Fruit fly (Drosophila melanogaster) whole organism, prepupa: ENCODE results near the gene Nse1.

Source experiments
- CG10669 ChIP-seq: fragments of 200-800 bp; sonication (Bioruptor generic); optimal IDR thresholded peaks from 3 replicates; lab custom pipeline; 2018; ENCODE audit warnings: missing biosample characterization, mild to moderate bottlenecking, missing genetic modification characterization, moderate library complexity
- CG11902 ChIP-seq: fragments of 200-800 bp; sonication (Bioruptor generic); optimal IDR thresholded peaks from 3 replicates; lab custom pipeline; 2016; ENCODE audit warnings: missing biosample characterization, missing genetic modification characterization
- CG15336 ChIP-seq: fragments of 200-800 bp; sonication (Bioruptor generic); IDR thresholded peaks from 2 replicates; pipeline ENCODE4 v1.3.6; 2022; ENCODE audit warnings: missing biosample characterization, missing genetic modification characterization
- CG1621 ChIP-seq: fragments of 200-800 bp; sonication (Bioruptor generic); optimal IDR thresholded peaks from 3 replicates; lab custom pipeline; 2018; ENCODE audit warnings: missing biosample characterization, mild to moderate bottlenecking, missing genetic modification characterization
- CG16779 ChIP-seq: fragments of 200-800 bp; sonication (Bioruptor generic); optimal IDR thresholded peaks from 3 replicates; lab custom pipeline; 2017; ENCODE audit warnings: missing biosample characterization, mild to moderate bottlenecking, missing genetic modification characterization
- CG3032 ChIP-seq: fragments of 200-800 bp; optimal IDR thresholded peaks from 2 replicates; lab custom pipeline; 2019; ENCODE audit warnings: missing biosample characterization, mild to moderate bottlenecking, missing genetic modification characterization, moderate library complexity
- CG31627 ChIP-seq: fragments of 200-800 bp; sonication (Bioruptor generic); optimal IDR thresholded peaks from 3 replicates; lab custom pipeline; 2016; ENCODE audit warnings: missing biosample characterization, missing genetic modification characterization
- CG3919 ChIP-seq: fragments of 200-800 bp; sonication (Bioruptor generic); optimal IDR thresholded peaks from 3 replicates; lab custom pipeline; 2016; ENCODE audit warnings: missing biosample characterization, missing genetic modification characterization
- CG4318 ChIP-seq: fragments of 200-800 bp; sonication (Bioruptor generic); optimal IDR thresholded peaks from 3 replicates; lab custom pipeline; 2017; ENCODE audit warnings: missing biosample characterization, mild to moderate bottlenecking, missing genetic modification characterization
- CG6163 ChIP-seq: fragments of 200-800 bp; sonication (Bioruptor generic); IDR thresholded peaks from 3 replicates; pipeline ENCODE4 v1.3.6; 2022; ENCODE audit warnings: missing biosample characterization, missing genetic modification characterization
- CG6276 ChIP-seq: fragments of 200-800 bp; sonication (Bioruptor generic); optimal IDR thresholded peaks from 2 replicates; lab custom pipeline; 2017; ENCODE audit warnings: missing biosample characterization, mild to moderate bottlenecking, missing genetic modification characterization
- CG6792 ChIP-seq: fragments of 200-800 bp; sonication (Bioruptor generic); optimal IDR thresholded peaks from 3 replicates; lab custom pipeline; 2016; ENCODE audit warnings: missing biosample characterization, missing genetic modification characterization
- CG6808 ChIP-seq: fragments of 200-800 bp; sonication (Bioruptor generic); optimal IDR thresholded peaks from 3 replicates; lab custom pipeline; 2017; ENCODE audit warnings: missing biosample characterization, missing genetic modification characterization, mild to moderate bottlenecking, moderate library complexity, missing genetic modification reagents
- CG6854 ChIP-seq: fragments of 200-800 bp; sonication (Bioruptor generic); optimal IDR thresholded peaks from 2 replicates; lab custom pipeline; 2017; ENCODE audit warnings: missing biosample characterization, mild to moderate bottlenecking, missing genetic modification characterization
- CG7368 ChIP-seq: fragments of 200-800 bp; sonication (Bioruptor generic); optimal IDR thresholded peaks from 3 replicates; lab custom pipeline; 2016; ENCODE audit warnings: missing biosample characterization, missing genetic modification characterization
- CG8119 ChIP-seq: fragments of 200-800 bp; sonication (Bioruptor generic); IDR thresholded peaks from 3 replicates; pipeline ENCODE4 v1.3.6; 2022; ENCODE audit warnings: missing biosample characterization, missing genetic modification characterization
- CG8632 ChIP-seq: fragments of 200-800 bp; sonication (Bioruptor generic); optimal IDR thresholded peaks from 3 replicates; lab custom pipeline; 2016; ENCODE audit warnings: missing biosample characterization, missing genetic modification characterization
- Eip75B ChIP-seq: fragments of 200-800 bp; sonication (Bioruptor generic); optimal IDR thresholded peaks from 3 replicates; lab custom pipeline; 2016; ENCODE audit warnings: missing biosample characterization, missing genetic modification characterization
- Eip78C ChIP-seq: fragments of 200-800 bp; sonication (Bioruptor generic); peaks from one replicate; lab custom pipeline; 2016; ENCODE audit warnings: missing biosample characterization, missing genetic modification characterization
- Eip93F ChIP-seq: fragments of 200-800 bp; sonication (Bioruptor generic); optimal IDR thresholded peaks from 2 replicates; lab custom pipeline; 2016; ENCODE audit warnings: missing biosample characterization, mild to moderate bottlenecking, missing genetic modification characterization
- Ets21C ChIP-seq: fragments of 200-800 bp; sonication (Bioruptor generic); optimal IDR thresholded peaks from 3 replicates; lab custom pipeline; 2016; ENCODE audit warnings: missing biosample characterization, missing genetic modification characterization
- Ets96B ChIP-seq: fragments of 200-800 bp; optimal IDR thresholded peaks from 2 replicates; lab custom pipeline; 2019; ENCODE audit warnings: missing biosample characterization, mild to moderate bottlenecking, missing genetic modification characterization, moderate library complexity
- Gug ChIP-seq: fragments of 200-800 bp; sonication (Bioruptor generic); IDR thresholded peaks from 2 replicates; pipeline ENCODE4 v1.3.6; 2022; ENCODE audit warnings: missing biosample characterization, missing genetic modification characterization
- Hr38 ChIP-seq: sonication (Bioruptor generic); optimal IDR thresholded peaks from 2 replicates; lab custom pipeline; 2016; ENCODE audit warnings: missing biosample characterization, missing genetic modification characterization
- Hr4 ChIP-seq: fragments of 200-800 bp; sonication (Bioruptor generic); optimal IDR thresholded peaks from 3 replicates; lab custom pipeline; 2016; ENCODE audit warnings: missing biosample characterization, missing genetic modification characterization
- Lpt ChIP-seq: fragments of 200-800 bp; sonication (Bioruptor generic); optimal IDR thresholded peaks from 3 replicates; lab custom pipeline; 2016; ENCODE audit warnings: missing biosample characterization, missing genetic modification characterization
- Smox ChIP-seq: fragments of 200-800 bp; sonication (Bioruptor generic); optimal IDR thresholded peaks from 3 replicates; lab custom pipeline; 2016; ENCODE audit warnings: missing biosample characterization, missing genetic modification characterization
- Sox102F ChIP-seq: fragments of 200-800 bp; sonication (Bioruptor generic); optimal IDR thresholded peaks from 2 replicates; lab custom pipeline; 2016; ENCODE audit warnings: missing biosample characterization, mild to moderate bottlenecking, missing genetic modification characterization
- Sox14 ChIP-seq: fragments of 200-800 bp; sonication (Bioruptor generic); optimal IDR thresholded peaks from 3 replicates; lab custom pipeline; 2016; ENCODE audit warnings: missing biosample characterization, missing genetic modification characterization
- acj6 ChIP-seq: fragments of 200-800 bp; sonication (Bioruptor generic); optimal IDR thresholded peaks from 3 replicates; lab custom pipeline; 2016; ENCODE audit warnings: missing biosample characterization, missing genetic modification characterization
- cyc ChIP-seq: fragments of 200-800 bp; sonication (Bioruptor generic); optimal IDR thresholded peaks from 3 replicates; lab custom pipeline; 2016; ENCODE audit warnings: missing biosample characterization, missing genetic modification characterization
- dac ChIP-seq: fragments of 200-800 bp; sonication (Bioruptor generic); optimal IDR thresholded peaks from 2 replicates; lab custom pipeline; 2017; ENCODE audit warnings: missing biosample characterization, mild to moderate bottlenecking, missing genetic modification characterization
- eg ChIP-seq: fragments of 200-800 bp; sonication (Bioruptor generic); IDR thresholded peaks from 3 replicates; pipeline ENCODE4 v1.3.6; 2022; ENCODE audit warnings: missing biosample characterization, missing genetic modification characterization
- fd59A ChIP-seq: fragments of 200-800 bp; sonication (Bioruptor generic); optimal IDR thresholded peaks from 2 replicates; lab custom pipeline; 2017; ENCODE audit warnings: missing biosample characterization, mild to moderate bottlenecking, missing genetic modification characterization, missing genetic modification reagents
- fkh ChIP-seq: fragments of 200-800 bp; sonication (Bioruptor generic); optimal IDR thresholded peaks from 3 replicates; lab custom pipeline; 2017; ENCODE audit warnings: missing biosample characterization, mild to moderate bottlenecking, missing genetic modification characterization, moderate library complexity
- lz ChIP-seq: fragments of 200-800 bp; sonication (Bioruptor generic); optimal IDR thresholded peaks from 3 replicates; lab custom pipeline; 2016; ENCODE audit warnings: missing biosample characterization, missing genetic modification characterization
- net ChIP-seq: fragments of 200-800 bp; sonication (Bioruptor generic); optimal IDR thresholded peaks from 3 replicates; lab custom pipeline; 2016; ENCODE audit warnings: missing biosample characterization, missing genetic modification characterization
- spab ChIP-seq: fragments of 200-800 bp; sonication (Bioruptor generic); optimal IDR thresholded peaks from 2 replicates; lab custom pipeline; 2017; ENCODE audit warnings: missing biosample characterization, mild to moderate bottlenecking, missing genetic modification characterization, missing genetic modification reagents
- svp ChIP-seq: fragments of 200-800 bp; sonication (Bioruptor generic); peaks from one replicate; lab custom pipeline; 2016; ENCODE audit warnings: missing biosample characterization, missing genetic modification characterization

Nse1 gene

DNA sequence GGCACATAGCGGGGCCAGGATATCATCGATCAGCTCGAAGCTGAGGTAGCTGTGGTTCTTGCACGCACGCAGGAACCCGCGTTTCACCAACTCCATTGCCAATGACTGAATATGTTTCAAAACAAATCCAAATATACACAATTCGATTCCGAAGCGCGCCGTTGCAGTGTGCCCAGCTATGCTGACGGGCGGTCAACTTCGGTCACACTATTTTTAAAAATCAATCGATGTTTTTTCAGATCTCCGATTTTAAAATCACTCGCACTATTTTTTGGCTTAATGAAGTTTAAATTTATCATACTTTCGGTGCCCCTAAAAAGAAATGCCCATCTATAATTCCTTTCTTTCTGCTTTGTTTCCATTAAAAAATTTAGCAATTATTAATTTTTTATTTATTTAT is at the start of gene Nse1:
Gene Nse1, minus strand, starts transcription at position 173 of the 400 bp plus-strand sequence.
- TF ChIP-seq CG6276 (GFP tag; lab: Kevin White, UChicago): no peak

DNA sequence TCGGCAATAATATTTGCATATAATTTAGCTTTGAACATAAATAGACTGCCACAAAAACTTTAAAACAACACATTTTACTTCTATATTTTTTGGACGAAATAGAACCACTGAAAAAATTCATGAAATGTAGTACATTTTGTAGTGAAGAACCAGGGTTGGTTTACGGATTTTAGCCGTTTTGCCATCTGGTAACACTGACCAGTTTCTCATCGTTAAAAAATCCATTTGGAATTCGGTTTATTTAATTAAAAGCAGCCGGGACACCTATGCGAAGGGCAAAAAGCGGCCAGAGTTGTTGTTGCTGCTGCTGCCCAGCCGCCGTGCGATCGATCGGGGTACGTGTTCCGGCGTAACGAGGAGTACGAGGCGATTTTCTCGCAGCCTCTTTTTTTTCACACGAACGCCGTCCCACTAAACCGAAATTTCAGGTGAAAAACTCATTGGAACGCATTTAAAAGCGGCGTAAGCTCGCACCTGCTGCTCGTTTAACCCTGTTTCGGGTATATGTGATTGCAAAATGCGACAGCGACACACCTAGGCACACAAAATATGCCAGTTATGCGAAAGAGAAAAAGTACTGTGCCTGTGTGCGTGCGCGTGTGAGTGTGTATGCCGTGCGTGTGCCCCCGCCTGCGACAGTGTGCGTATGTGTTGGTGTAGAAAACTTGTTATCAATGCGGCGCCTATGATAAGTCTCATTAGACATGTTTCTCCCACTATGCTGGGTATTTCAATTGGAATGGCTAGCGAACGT is 46.5 kb upstream of the Nse1 start, which contains the start of gene Liprin-alpha:
Gene Liprin-alpha, plus strand, starts transcription at position 154 of the 754 bp plus-strand sequence.
- TF ChIP-seq svp (GFP tag; lab: Kevin White, UChicago) (peak; percentile 66), lz (no peak)

DNA sequence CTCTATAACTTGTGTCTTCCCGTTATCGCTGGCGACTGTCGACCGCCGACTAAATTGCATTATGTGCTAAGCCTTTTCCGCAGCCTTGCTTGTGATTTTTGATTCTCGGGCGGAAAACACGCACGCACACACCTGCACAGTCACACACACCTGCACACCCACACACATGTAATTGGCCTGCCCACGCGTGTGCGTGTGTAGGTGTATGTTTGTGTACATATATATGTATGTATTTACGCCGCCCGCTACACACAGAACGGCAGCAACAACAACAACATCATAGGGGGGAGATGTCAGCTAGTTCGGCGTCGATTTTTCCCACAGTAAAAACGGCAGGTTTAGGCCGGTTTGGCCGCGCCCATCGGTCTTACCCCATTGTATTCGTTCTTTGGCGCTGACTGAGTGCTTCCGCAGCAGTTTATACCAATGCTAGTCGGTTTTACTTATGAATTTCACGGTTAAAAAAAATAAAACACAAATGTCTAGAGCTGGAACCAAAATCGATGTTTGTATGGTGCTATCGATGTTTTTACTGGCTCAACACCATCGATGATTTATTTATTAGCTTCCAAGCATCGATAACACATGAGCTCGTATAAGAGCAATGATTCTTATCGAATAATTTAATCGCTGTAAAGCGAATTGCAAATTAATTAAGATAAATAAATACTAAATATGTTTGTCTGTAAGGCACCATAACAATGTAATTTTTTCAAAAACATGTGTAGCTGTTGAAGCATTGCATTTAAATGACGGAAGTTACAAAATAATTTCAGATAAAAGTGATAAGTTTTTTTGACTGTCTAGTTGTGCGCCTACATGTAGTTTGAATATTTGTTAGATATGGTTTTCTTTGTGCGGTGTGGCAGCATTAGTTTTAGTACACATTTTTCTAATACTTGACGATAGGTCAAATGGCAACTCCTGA is 45.7 kb upstream of the Nse1 start, which contains the start of gene homer:
Gene homer, minus strand, starts transcription at position 538 of the 928 bp plus-strand sequence.
- TF ChIP-seq Ets21C (GFP tag; lab: Kevin White, UChicago) (no peak), CG15336 (GFP tag; lab: Robert Waterston, UW) (no peak), net (GFP tag; lab: Kevin White, UChicago) (no peak), CG7368 (GFP tag; lab: Kevin White, UChicago) (no peak), spab (no peak), fd59A (GFP tag; lab: Kevin White, UChicago) (no peak), Eip78C (GFP tag; lab: Kevin White, UChicago) (peak; percentile 77), eg (GFP tag; lab: Robert Waterston, UW) (0 out of 3 replicates have a peak, but pooled peaks have one; percentile 11), CG31627 (GFP tag; lab: Kevin White, UChicago) (peak; percentile 6), CG3919 (GFP tag; lab: Kevin White, UChicago) (no peak), acj6 (GFP tag; lab: Kevin White, UChicago) (no peak), Sox102F (no peak), Sox14 (GFP tag; lab: Kevin White, UChicago) (peak; percentile 12), CG6808 (GFP tag; lab: Kevin White, UChicago) (peak; percentile 4), CG10669 (no peak), CG16779 (tag; lab: Kevin White, UChicago) (no peak), Smox (GFP tag; lab: Kevin White, UChicago) (no peak), CG11902 (GFP tag; lab: Kevin White, UChicago) (no peak), CG6854 (GFP tag; lab: Kevin White, UChicago) (peak; percentile 35), lz (no peak), Hr38 (no peak), CG8632 (GFP tag; lab: Kevin White, UChicago) (no peak), fkh (GFP tag; lab: Kevin White, UChicago) (peak; percentile 91), Hr4 (GFP tag; lab: Kevin White, UChicago) (peak; percentile 37), svp (GFP tag; lab: Kevin White, UChicago) (peak; percentile 88), CG8119 (GFP tag; lab: Robert Waterston, UW) (no peak; the same call in 2 of the 3 replicates), CG3032 (tag; lab: Kevin White, UChicago) (no peak), CG1621 (peak; percentile 71), CG4318 (GFP tag; lab: Kevin White, UChicago) (no peak)

DNA sequence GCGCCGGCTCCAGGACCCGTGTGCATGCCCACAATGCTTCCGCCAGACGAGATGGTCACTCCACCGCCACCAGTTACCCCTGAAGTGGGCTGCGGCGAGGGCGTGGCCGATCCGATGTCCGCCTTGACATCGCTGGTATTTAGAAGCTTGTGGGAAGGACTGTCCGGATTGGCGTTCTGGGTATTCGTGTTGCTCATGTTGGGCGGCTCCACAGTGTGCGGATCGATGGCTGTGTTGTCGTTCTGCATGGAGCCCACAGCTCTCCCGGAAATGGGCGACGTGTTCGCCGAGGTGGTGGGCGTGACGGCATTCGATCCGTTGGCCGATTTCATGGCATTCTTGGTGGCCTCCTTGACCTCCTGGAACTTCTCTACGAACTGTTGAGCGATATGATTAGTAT is 44.3 kb upstream of the Nse1 start:
- TF ChIP-seq lz: no peak
- TF ChIP-seq Lpt (GFP tag; lab: Kevin White, UChicago): no peak
- no peak for TF ChIP-seq dac
- TF ChIP-seq Sox14 (GFP tag; lab: Kevin White, UChicago): no peak
- no peak for TF ChIP-seq CG6792
- TF ChIP-seq Eip75B (GFP tag; lab: Kevin White, UChicago): no peak
- no peak for TF ChIP-seq CG15336 (GFP tag; lab: Robert Waterston, UW)
- no peak for TF ChIP-seq Eip93F (GFP tag; lab: Kevin White, UChicago)
- TF ChIP-seq Ets96B (tag; lab: Kevin White, UChicago): no peak
- no peak for TF ChIP-seq cyc (GFP tag; lab: Kevin White, UChicago)
- TF ChIP-seq Eip78C (GFP tag; lab: Kevin White, UChicago): no peak
- TF ChIP-seq Gug (GFP tag; lab: Robert Waterston, UW): no peak
- no peak for TF ChIP-seq CG6163 (GFP tag; lab: Robert Waterston, UW)
- TF ChIP-seq spab: no peak
- TF ChIP-seq, all 60 proteins: peak for 0
